Fruit fly (Drosophila melanogaster) whole organism, prepupa: ENCODE measurements around the gene Mlc2.

Source experiments
- Blimp-1 ChIP-seq: fragments of 200-800 bp; sonication (Bioruptor generic); optimal IDR thresholded peaks from 3 replicates; lab custom pipeline; 2017; ENCODE audit warnings: missing biosample characterization, missing genetic modification characterization, mild to moderate bottlenecking, moderate library complexity, missing genetic modification reagents
- CG10669 ChIP-seq: fragments of 200-800 bp; sonication (Bioruptor generic); optimal IDR thresholded peaks from 3 replicates; lab custom pipeline; 2018; ENCODE audit warnings: missing biosample characterization, mild to moderate bottlenecking, missing genetic modification characterization, moderate library complexity
- CG11902 ChIP-seq: fragments of 200-800 bp; sonication (Bioruptor generic); optimal IDR thresholded peaks from 3 replicates; lab custom pipeline; 2016; ENCODE audit warnings: missing biosample characterization, missing genetic modification characterization
- CG1621 ChIP-seq: fragments of 200-800 bp; sonication (Bioruptor generic); optimal IDR thresholded peaks from 3 replicates; lab custom pipeline; 2018; ENCODE audit warnings: missing biosample characterization, mild to moderate bottlenecking, missing genetic modification characterization
- CG34406 ChIP-seq: fragments of 200-800 bp; sonication (Bioruptor generic); optimal IDR thresholded peaks from 3 replicates; lab custom pipeline; 2016; ENCODE audit warnings: missing biosample characterization, missing genetic modification characterization
- CG6792 ChIP-seq: fragments of 200-800 bp; sonication (Bioruptor generic); optimal IDR thresholded peaks from 3 replicates; lab custom pipeline; 2016; ENCODE audit warnings: missing biosample characterization, missing genetic modification characterization
- CG9139 ChIP-seq: fragments of 200-800 bp; sonication (Bioruptor generic); optimal IDR thresholded peaks from 3 replicates; lab custom pipeline; 2017; ENCODE audit warnings: missing biosample characterization, mild to moderate bottlenecking, missing genetic modification characterization
- Eip78C ChIP-seq: fragments of 200-800 bp; sonication (Bioruptor generic); peaks from one replicate; lab custom pipeline; 2016; ENCODE audit warnings: missing biosample characterization, missing genetic modification characterization
- Sox102F ChIP-seq: fragments of 200-800 bp; sonication (Bioruptor generic); optimal IDR thresholded peaks from 2 replicates; lab custom pipeline; 2016; ENCODE audit warnings: missing biosample characterization, mild to moderate bottlenecking, missing genetic modification characterization
- lz ChIP-seq: fragments of 200-800 bp; sonication (Bioruptor generic); optimal IDR thresholded peaks from 3 replicates; lab custom pipeline; 2016; ENCODE audit warnings: missing biosample characterization, missing genetic modification characterization

DNA sequence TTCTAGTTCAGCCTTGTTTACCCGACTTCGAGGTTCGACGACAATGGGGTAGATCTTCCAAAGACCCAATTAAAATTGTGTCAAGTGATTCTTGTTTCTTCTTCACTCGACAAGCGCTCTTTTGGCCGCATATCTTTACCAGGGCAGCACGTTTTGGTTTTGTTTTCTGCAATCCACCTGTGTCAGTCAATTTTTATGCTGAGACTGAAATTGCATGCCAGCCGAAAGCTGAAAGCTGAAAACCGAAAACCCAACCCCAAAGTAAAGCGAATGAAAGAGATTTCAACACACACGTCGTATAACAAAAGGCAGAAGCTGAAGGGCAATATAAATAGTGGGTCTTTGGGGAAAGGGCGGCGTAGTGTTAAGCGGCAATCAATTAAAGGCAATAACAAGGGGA lies 15.0 kb upstream of the Mlc2 start:
- no peak for TF ChIP-seq CG1621 (tag; lab: Kevin White, UChicago)
- no peak for TF ChIP-seq CG10669 (GFP tag; lab: Kevin White, UChicago)
- TF ChIP-seq Eip78C (GFP tag; lab: Kevin White, UChicago): no peak
- TF ChIP-seq CG9139 (GFP tag; lab: Kevin White, UChicago): no peak
- no peak for TF ChIP-seq CG6792 (GFP tag; lab: Kevin White, UChicago)
- no peak for TF ChIP-seq CG11902
- TF ChIP-seq CG34406: no peak
- no peak for TF ChIP-seq lz (GFP tag; lab: Kevin White, UChicago)
- TF ChIP-seq Blimp-1 (GFP tag; lab: Kevin White, UChicago): no peak
- no peak for TF ChIP-seq Sox102F (GFP tag; lab: Kevin White, UChicago)
